Worm (Caenorhabditis elegans) whole organism, late embryonic: ENCODE data around the gene ZK470.2.

Source experiments
- K02D7.2 ChIP-seq: sonication (generic microtip); optimal IDR thresholded peaks from 2 replicates; lab custom pipeline; 2017; ENCODE audit warnings: mild to moderate bottlenecking, missing genetic modification characterization, missing compliant biosample characterization
- T23F11.4 ChIP-seq: fragments of 200-800 bp; sonication (Bioruptor generic); optimal IDR thresholded peaks from 2 replicates; lab custom pipeline; 2018; ENCODE audit warnings: mild to moderate bottlenecking, missing genetic modification characterization, missing compliant biosample characterization
- Y22D7AL.16 ChIP-seq: sonication (generic microtip); optimal IDR thresholded peaks from 2 replicates; lab custom pipeline; 2016; ENCODE audit warnings: missing genetic modification characterization, missing compliant biosample characterization
- ahr-1 ChIP-seq: sonication (generic microtip); optimal IDR thresholded peaks from 2 replicates; lab custom pipeline; 2016; ENCODE audit warnings: missing genetic modification characterization, missing compliant biosample characterization
- ceh-14 ChIP-seq: sonication (generic microtip); optimal IDR thresholded peaks from 2 replicates; lab custom pipeline; 2016; ENCODE audit warnings: missing genotype, missing genetic modification characterization, missing compliant biosample characterization
- ceh-18 ChIP-seq: sonication (generic microtip); optimal IDR thresholded peaks from 2 replicates; lab custom pipeline; 2016; ENCODE audit warnings: missing genetic modification characterization, missing compliant biosample characterization
- ceh-2 ChIP-seq: sonication (generic microtip); optimal IDR thresholded peaks from 2 replicates; lab custom pipeline; 2016; ENCODE audit warnings: missing genotype, missing genetic modification characterization, missing compliant biosample characterization
- ceh-22 ChIP-seq: sonication (generic microtip); optimal IDR thresholded peaks from 2 replicates; lab custom pipeline; 2017; ENCODE audit warnings: missing biosample characterization, missing genetic modification characterization
- ceh-24 ChIP-seq: sonication (generic microtip); optimal IDR thresholded peaks from 2 replicates; lab custom pipeline; 2016; ENCODE audit warnings: mild to moderate bottlenecking, missing genetic modification characterization, missing compliant biosample characterization
- ceh-31 ChIP-seq: sonication (generic microtip); optimal IDR thresholded peaks from 2 replicates; lab custom pipeline; 2016; ENCODE audit warnings: missing genetic modification characterization, missing compliant biosample characterization
- ceh-34 ChIP-seq: sonication (generic microtip); optimal IDR thresholded peaks from 2 replicates; lab custom pipeline; 2016; ENCODE audit warnings: mild to moderate bottlenecking, missing genetic modification characterization, missing compliant biosample characterization
- ceh-45 ChIP-seq: fragments of 200-800 bp; sonication (Bioruptor generic); IDR thresholded peaks from 2 replicates; pipeline ENCODE4 v1.3.6; 2022; ENCODE audit warnings: missing genetic modification reagents, missing genetic modification characterization, missing compliant biosample characterization
- ceh-48 ChIP-seq: sonication (generic microtip); optimal IDR thresholded peaks from 2 replicates; lab custom pipeline; 2016; ENCODE audit warnings: missing genetic modification characterization, inconsistent platforms, missing compliant biosample characterization
- ceh-6 ChIP-seq: fragments of 200-800 bp; sonication (Bioruptor generic); optimal IDR thresholded peaks from 2 replicates; lab custom pipeline; 2018; ENCODE audit warnings: mild to moderate bottlenecking, missing genetic modification characterization, missing compliant biosample characterization
- ceh-9 ChIP-seq: sonication (generic microtip); optimal IDR thresholded peaks from 2 replicates; lab custom pipeline; 2016; ENCODE audit warnings: mild to moderate bottlenecking, missing genetic modification characterization, inconsistent platforms, missing compliant biosample characterization
- dve-1 ChIP-seq: sonication (generic microtip); optimal IDR thresholded peaks from 2 replicates; lab custom pipeline; 2017; ENCODE audit warnings: antibody characterized with exemption, mild to moderate bottlenecking, missing genetic modification characterization, missing compliant biosample characterization
- elt-2 ChIP-seq: sonication (generic microtip); optimal IDR thresholded peaks from 2 replicates; lab custom pipeline; 2016; ENCODE audit warnings: missing genetic modification reagents, missing genetic modification characterization, missing compliant biosample characterization
- elt-4 ChIP-seq: sonication (generic microtip); optimal IDR thresholded peaks from 2 replicates; lab custom pipeline; 2016; ENCODE audit warnings: missing genetic modification characterization, missing compliant biosample characterization
- eyg-1 ChIP-seq: sonication (generic microtip); optimal IDR thresholded peaks from 2 replicates; lab custom pipeline; 2016; ENCODE audit warnings: missing genotype, missing genetic modification characterization, missing compliant biosample characterization
- fkh-10 ChIP-seq: fragments of 150-350 bp; optimal IDR thresholded peaks from 2 replicates; lab custom pipeline; 2014; ENCODE audit warnings: missing biosample characterization, missing genetic modification reagents, missing genetic modification characterization
- fkh-6 ChIP-seq: sonication (generic microtip); optimal IDR thresholded peaks from 2 replicates; lab custom pipeline; 2016; ENCODE audit warnings: missing genetic modification characterization, missing compliant biosample characterization
- gmeb-2 ChIP-seq: sonication (generic microtip); optimal IDR thresholded peaks from 2 replicates; lab custom pipeline; 2016; ENCODE audit warnings: missing genetic modification characterization, inconsistent platforms, missing compliant biosample characterization
- hlh-15 ChIP-seq: sonication (generic microtip); optimal IDR thresholded peaks from 2 replicates; lab custom pipeline; 2016; ENCODE audit warnings: missing genetic modification characterization, missing compliant biosample characterization
- hlh-6 ChIP-seq: sonication (generic microtip); optimal IDR thresholded peaks from 2 replicates; lab custom pipeline; 2016; ENCODE audit warnings: missing genotype, missing genetic modification characterization, missing compliant biosample characterization
- hlh-8 ChIP-seq: sonication (generic microtip); optimal IDR thresholded peaks from 2 replicates; lab custom pipeline; 2016; ENCODE audit warnings: missing genotype, missing genetic modification characterization, missing compliant biosample characterization
- lim-6 ChIP-seq: sonication (generic microtip); optimal IDR thresholded peaks from 2 replicates; lab custom pipeline; 2016; ENCODE audit warnings: missing genetic modification characterization, missing compliant biosample characterization
- lin-11 ChIP-seq: fragments of 200-800 bp; sonication (Bioruptor generic); optimal IDR thresholded peaks from 2 replicates; lab custom pipeline; 2018; ENCODE audit warnings: mild to moderate bottlenecking, missing genetic modification characterization, missing compliant biosample characterization
- mec-3 ChIP-seq: sonication (generic microtip); optimal IDR thresholded peaks from 2 replicates; lab custom pipeline; 2016; ENCODE audit warnings: borderline replicate concordance, missing genetic modification characterization, missing compliant biosample characterization
- pag-3 ChIP-seq: sonication (generic microtip); optimal IDR thresholded peaks from 2 replicates; lab custom pipeline; 2016; ENCODE audit warnings: missing compliant biosample characterization, missing genetic modification characterization, borderline replicate concordance
- pat-9 ChIP-seq: fragments of 200-800 bp; sonication (Bioruptor generic); optimal IDR thresholded peaks from 2 replicates; lab custom pipeline; 2018; ENCODE audit warnings: mild to moderate bottlenecking, missing genetic modification characterization, moderate library complexity, missing compliant biosample characterization
- pha-2 ChIP-seq: sonication (generic microtip); optimal IDR thresholded peaks from 2 replicates; lab custom pipeline; 2017; ENCODE audit warnings: mild to moderate bottlenecking, missing genetic modification characterization, missing compliant biosample characterization
- pqm-1 ChIP-seq: sonication (generic microtip); optimal IDR thresholded peaks from 2 replicates; lab custom pipeline; 2016; ENCODE audit warnings: missing genetic modification characterization, missing compliant biosample characterization
- pros-1 ChIP-seq: fragments of 150-350 bp; optimal IDR thresholded peaks from 2 replicates; lab custom pipeline; 2014; ENCODE audit warnings: missing biosample characterization, missing genetic modification reagents, missing genetic modification characterization
- ref-2 ChIP-seq: sonication (generic microtip); optimal IDR thresholded peaks from 2 replicates; lab custom pipeline; 2016; ENCODE audit warnings: missing genetic modification characterization, missing compliant biosample characterization
- rnt-1 ChIP-seq: sonication (generic microtip); optimal IDR thresholded peaks from 2 replicates; lab custom pipeline; 2016; ENCODE audit warnings: missing genetic modification characterization, missing compliant biosample characterization
- sdc-2 ChIP-seq: sonication (generic microtip); optimal IDR thresholded peaks from 2 replicates; lab custom pipeline; 2016; ENCODE audit warnings: missing genotype, missing genetic modification characterization, missing compliant biosample characterization
- sox-2 ChIP-seq: fragments of 200-800 bp; sonication (Bioruptor generic); IDR thresholded peaks from 2 replicates; pipeline ENCODE4 v1.3.6; 2022; ENCODE audit warnings: missing genetic modification reagents, missing genetic modification characterization, missing compliant biosample characterization
- syd-9 ChIP-seq: sonication (generic microtip); optimal IDR thresholded peaks from 2 replicates; lab custom pipeline; 2016; ENCODE audit warnings: mild to moderate bottlenecking, missing genetic modification characterization, moderate library complexity, missing compliant biosample characterization
- tbx-2 ChIP-seq: sonication (generic microtip); optimal IDR thresholded peaks from 2 replicates; lab custom pipeline; 2016; ENCODE audit warnings: missing genetic modification characterization, missing compliant biosample characterization
- unc-3 ChIP-seq, 2 experiments: fragments of 200-800 bp in 1 of 2; sonication (Bioruptor generic) in 1 of 2; sonication (generic microtip) in 1 of 2; conservative IDR thresholded peaks in 1 of 2; optimal IDR thresholded peaks in 1 of 2; 2 replicates each; pipeline versions ENCODE4 v1.3.6 to Lab custom; 2016 to 2022; ENCODE audit warnings: missing compliant biosample characterization in 2 of 2, missing genetic modification characterization in 2 of 2, missing genetic modification reagents in 1 of 2
- unc-42 ChIP-seq: sonication (generic microtip); optimal IDR thresholded peaks from 2 replicates; lab custom pipeline; 2016; ENCODE audit warnings: missing genotype, missing genetic modification characterization, missing compliant biosample characterization
- unc-86 ChIP-seq: sonication (generic microtip); optimal IDR thresholded peaks from 2 replicates; lab custom pipeline; 2016; ENCODE audit warnings: missing genetic modification characterization, missing compliant biosample characterization

ZK470.2 gene

ce11 chrX:4143260-4144018, 8.5 kb downstream of the ZK470.2 start:
- TF ChIP-seq ceh-9 (no peak), dve-1 (tag; lab: Kevin White, UChicago) (no peak), lim-6 (tag; lab: Kevin White, UChicago) (no peak), unc-3 (GFP tag; conservative IDR thresholded peaks at IDR 0.05; lab: Robert Waterston, UW) (no peak), unc-3 (tag; optimal IDR thresholded peaks at IDR 0.05; lab: Kevin White, UChicago) (no peak), unc-42 (no peak), hlh-8 (no peak), ceh-34 (tag; lab: Kevin White, UChicago) (no peak), rnt-1 (tag; lab: Kevin White, UChicago) (no peak), ceh-24 (tag; lab: Kevin White, UChicago) (no peak), pat-9 (no peak), pha-2 (tag; lab: Kevin White, UChicago) (no peak), Y22D7AL.16 (tag; lab: Kevin White, UChicago) (no peak), ceh-45 (GFP tag; lab: Robert Waterston, UW) (no peak), ceh-6 (GFP tag; lab: Kevin White, UChicago) (no peak), hlh-6 (no peak), sox-2 (GFP tag; lab: Robert Waterston, UW) (no peak), pros-1 (tag; lab: Kevin White, UChicago) (no peak), ceh-22 (tag; lab: Kevin White, UChicago) (no peak), K02D7.2 (no peak), elt-4 (tag; lab: Kevin White, UChicago) (no peak)

ce11 chrX:4144136-4144781, 9.3 kb downstream of the ZK470.2 start:
- TF ChIP-seq pha-2 (tag; lab: Kevin White, UChicago) (no peak), ceh-31 (tag; lab: Kevin White, UChicago) (peak; percentile 7), elt-2 (peak; percentile 15)

ce11 chrX:4145051-4145826, 10.3 kb downstream of the ZK470.2 start:
- TF ChIP-seq hlh-8, result no peak
- no peak for TF ChIP-seq pat-9
- peak; percentile 96 for TF ChIP-seq ceh-48 (tag; lab: Kevin White, UChicago)
- no peak for TF ChIP-seq fkh-6
- TF ChIP-seq pqm-1, result no peak
- no peak for TF ChIP-seq eyg-1 (tag; lab: Kevin White, UChicago)
- peak; percentile 43 for TF ChIP-seq ceh-31 (tag; lab: Kevin White, UChicago)
- TF ChIP-seq tbx-2, result no peak
- no peak for TF ChIP-seq ahr-1
- TF ChIP-seq ceh-45 (GFP tag; lab: Robert Waterston, UW), result no peak
- no peak for TF ChIP-seq K02D7.2
- no peak for TF ChIP-seq lin-11 (tag; lab: Kevin White, UChicago)
- TF ChIP-seq sox-2 (GFP tag; lab: Robert Waterston, UW), result no peak
- no peak for TF ChIP-seq pag-3 (tag; lab: Kevin White, UChicago)
- TF ChIP-seq ceh-14 (tag; lab: Kevin White, UChicago), result peak; percentile 47
- TF ChIP-seq T23F11.4 (GFP tag; lab: Kevin White, UChicago), result no peak
- no peak for TF ChIP-seq ref-2 (tag; lab: Kevin White, UChicago)
- no peak for TF ChIP-seq fkh-10 (GFP tag; lab: Kevin White, UChicago)
- no peak for TF ChIP-seq ceh-9
- TF ChIP-seq sdc-2 (tag; lab: Kevin White, UChicago), result no peak
- TF ChIP-seq ceh-22 (tag; lab: Kevin White, UChicago), result no peak
- TF ChIP-seq rnt-1 (tag; lab: Kevin White, UChicago), result peak; percentile 19
- no peak for TF ChIP-seq hlh-6
- no peak for TF ChIP-seq syd-9 (tag; lab: Kevin White, UChicago)
- TF ChIP-seq gmeb-2, result no peak
- TF ChIP-seq unc-3 (GFP tag; conservative IDR thresholded peaks at IDR 0.05; lab: Robert Waterston, UW), result no peak
- TF ChIP-seq unc-3 (tag; optimal IDR thresholded peaks at IDR 0.05; lab: Kevin White, UChicago), result no peak
- TF ChIP-seq hlh-15 (tag; lab: Kevin White, UChicago), result no peak
- TF ChIP-seq ceh-6 (GFP tag; lab: Kevin White, UChicago), result no peak
- no peak for TF ChIP-seq ceh-2 (tag; lab: Kevin White, UChicago)
- peak; percentile 31 for TF ChIP-seq unc-86 (tag; lab: Kevin White, UChicago)
- no peak for TF ChIP-seq lim-6 (tag; lab: Kevin White, UChicago)
- TF ChIP-seq pha-2 (tag; lab: Kevin White, UChicago), result no peak
- peak; percentile 67 for TF ChIP-seq ceh-18 (tag; lab: Kevin White, UChicago)
- no peak for TF ChIP-seq elt-4 (tag; lab: Kevin White, UChicago)
- TF ChIP-seq ceh-24 (tag; lab: Kevin White, UChicago), result no peak
- TF ChIP-seq mec-3 (tag; lab: Kevin White, UChicago), result no peak
